Worm (Caenorhabditis elegans): ENCODE data around the gene ZK250.13.
A peak's percentile ranks its signal among the peaks of the same experiment; 100 is the strongest.

DNA sequence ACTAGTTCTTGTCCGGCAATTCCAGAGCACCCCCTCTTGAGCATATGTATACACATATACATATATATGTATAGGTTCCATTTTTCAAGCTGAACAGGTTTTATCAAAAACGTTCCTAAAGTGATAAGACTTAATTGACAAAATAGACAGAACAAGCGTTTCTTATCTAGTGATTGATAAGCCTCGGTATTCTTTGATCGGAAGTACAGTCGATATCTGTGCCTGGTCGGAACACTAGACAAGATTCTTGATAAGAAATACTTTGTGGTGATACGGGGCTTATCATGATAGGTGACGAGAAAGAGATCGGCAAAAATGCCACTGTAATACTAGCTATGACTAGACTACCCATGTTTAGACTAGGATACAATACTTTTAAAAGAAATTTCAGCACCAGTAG is 9.6 kb upstream of the ZK250.13 start:
- TF ChIP-seq mdl-1 (tag; optimal IDR thresholded peaks at IDR 0.05) (no peak), aly-2 (tag; optimal IDR thresholded peaks at IDR 0.05) (no peak), elt-2 (tag; optimal IDR thresholded peaks at IDR 0.05) (peak; percentile 99), elt-3 (tag; optimal IDR thresholded peaks at IDR 0.05) (peak in 1 of 3 experiments; percentile 28), nhr-23 (tag; optimal IDR thresholded peaks at IDR 0.05) (no peak), nhr-237 (tag; optimal IDR thresholded peaks at IDR 0.05) (no peak), egl-27 (tag; optimal IDR thresholded peaks at IDR 0.05) (no peak), unc-62 (GFP tag; optimal IDR thresholded peaks at IDR 0.05) (no peak), tbx-2 (tag; optimal IDR thresholded peaks at IDR 0.05) (no peak), R02D3.7 (tag; optimal IDR thresholded peaks at IDR 0.05) (no peak), elt-1 (tag; optimal IDR thresholded peaks at IDR 0.05) (no peak)
